Fruit fly (Drosophila melanogaster) whole organism, wandering third instar larva: Measurements from ENCODE around the gene spen.
A peak's percentile ranks its signal among the peaks of the same experiment; 100 is the strongest.

Source experiments
- CG32264 ChIP-seq: fragments of 200-800 bp; sonication (Bioruptor generic); optimal IDR thresholded peaks from 2 replicates; lab custom pipeline; 2016; ENCODE audit warnings: missing biosample characterization, missing genetic modification characterization
- Hr78 ChIP-seq: fragments of >200 bp; optimal IDR thresholded peaks from 2 replicates; lab custom pipeline; 2017; ENCODE audit warnings: missing biosample characterization, missing genetic modification characterization
- N ChIP-seq: fragments of >200 bp; optimal IDR thresholded peaks from 2 replicates; lab custom pipeline; 2018; ENCODE audit warnings: missing biosample characterization, missing external identifiers, missing genetic modification characterization
- OdsH ChIP-seq: fragments of 200-800 bp; sonication (Bioruptor generic); optimal IDR thresholded peaks from 2 replicates; lab custom pipeline; 2016; ENCODE audit warnings: missing biosample characterization, mild to moderate bottlenecking, missing genetic modification characterization
- Rel ChIP-seq, 2 experiments: fragments of 200-800 bp; sonication (Bioruptor generic) in 1 of 2; optimal IDR thresholded peaks; 2 replicates in 1 of 2; 3 replicates in 1 of 2; lab custom pipeline; 2016 to 2019; ENCODE audit warnings: mild to moderate bottlenecking in 2 of 2, missing biosample characterization in 2 of 2, missing genetic modification characterization in 2 of 2, moderate library complexity in 1 of 2
- dmrt93B ChIP-seq: fragments of 200-800 bp; sonication (Bioruptor generic); optimal IDR thresholded peaks from 2 replicates; lab custom pipeline; 2018; ENCODE audit warnings: missing biosample characterization, mild to moderate bottlenecking, missing genetic modification characterization
- rgr ChIP-seq: fragments of 200-800 bp; sonication (Bioruptor generic); optimal IDR thresholded peaks from 3 replicates; lab custom pipeline; 2016; ENCODE audit warnings: missing biosample characterization, mild to moderate bottlenecking, missing genetic modification characterization

- no peak for TF ChIP-seq dmrt93B (GFP tag; lab: Kevin White, UChicago)
- no peak for TF ChIP-seq Rel (GFP tag; optimal IDR thresholded peaks at IDR 0.05; lab: Kevin White, UChicago)
- peak; percentile 41 for TF ChIP-seq Rel (tag; optimal IDR thresholded peaks at IDR 0.05; lab: Kevin White, UChicago)
- TF ChIP-seq OdsH (GFP tag; lab: Kevin White, UChicago), result no peak
- TF ChIP-seq Hr78 (GFP tag; lab: Kevin White, UChicago), result no peak
- TF ChIP-seq N (GFP tag; lab: Kevin White, UChicago), result no peak
- TF ChIP-seq CG32264 (GFP tag; lab: Kevin White, UChicago), result no peak
- no peak for TF ChIP-seq rgr (GFP tag; lab: Kevin White, UChicago)
Observed at dm6 chr2L:143088-143487, 15.7 kb upstream of the spen start, which contains the start of the genes CG31974 and CG11454.
